Worm (Caenorhabditis elegans) whole organism, L4 larva: ENCODE data around the gene Y54E2A.7.
A peak's percentile ranks its signal among the peaks of the same experiment; 100 is the strongest.

Source experiments
- F26F4.8 ChIP-seq: fragments of 200-800 bp; sonication (Bioruptor generic); conservative IDR thresholded peaks from 2 replicates; pipeline ENCODE4 v1.3.6; 2022; ENCODE audit warnings: missing genetic modification characterization, missing compliant biosample characterization
- F49E8.2 ChIP-seq: sonication (generic microtip); optimal IDR thresholded peaks from 2 replicates; lab custom pipeline; 2016; ENCODE audit warnings: missing compliant biosample characterization, mild to moderate bottlenecking, missing genetic modification characterization, borderline replicate concordance
- T20F7.1 ChIP-seq: fragments of 200-800 bp; sonication (Bioruptor generic); optimal IDR thresholded peaks from 2 replicates; lab custom pipeline; 2018; ENCODE audit warnings: mild to moderate bottlenecking, missing genetic modification characterization, missing compliant biosample characterization
- Y48G9A.11 ChIP-seq: fragments of 200-800 bp; sonication (Bioruptor generic); IDR thresholded peaks from 2 replicates; pipeline ENCODE4 v1.3.6; 2022; ENCODE audit warnings: missing genetic modification reagents, missing genetic modification characterization, missing compliant biosample characterization
- Y5F2A.4 ChIP-seq: fragments of 200-800 bp; sonication (Bioruptor generic); optimal IDR thresholded peaks from 2 replicates; lab custom pipeline; 2018; ENCODE audit warnings: mild to moderate bottlenecking, missing genetic modification characterization, missing compliant biosample characterization
- Y75B8A.6 ChIP-seq: fragments of 200-800 bp; sonication (Bioruptor generic); IDR thresholded peaks from 2 replicates; pipeline ENCODE4 v1.3.6; 2022; ENCODE audit warnings: missing genetic modification reagents, missing genetic modification characterization, missing compliant biosample characterization
- ZK337.2 ChIP-seq: fragments of 200-800 bp; sonication (Bioruptor generic); IDR thresholded peaks from 2 replicates; pipeline ENCODE4 v1.3.6; 2022; ENCODE audit warnings: missing genetic modification reagents, missing genetic modification characterization, missing compliant biosample characterization
- attf-4 ChIP-seq: sonication (generic microtip); optimal IDR thresholded peaks from 3 replicates; lab custom pipeline; 2017; ENCODE audit warnings: missing biosample characterization, missing genetic modification characterization
- ceh-32 ChIP-seq: sonication (generic microtip); optimal IDR thresholded peaks from 2 replicates; lab custom pipeline; 2016; ENCODE audit warnings: mild to moderate bottlenecking, missing genetic modification characterization, missing compliant biosample characterization; ENCODE audit not compliant: poor library complexity
- ces-1 ChIP-seq: fragments of 150-350 bp; sonication (generic microtip); optimal IDR thresholded peaks from 4 replicates; lab custom pipeline; 2014; ENCODE audit warnings: missing biosample characterization, missing genetic modification reagents, missing genetic modification characterization
- dmd-6 ChIP-seq: fragments of 200-800 bp; sonication (Bioruptor generic); IDR thresholded peaks from 2 replicates; pipeline ENCODE4 v1.3.6; 2022; ENCODE audit warnings: missing genetic modification reagents, missing genetic modification characterization, missing compliant biosample characterization
- dve-1 ChIP-seq: sonication (generic microtip); optimal IDR thresholded peaks from 2 replicates; lab custom pipeline; 2017; ENCODE audit warnings: antibody characterized with exemption, mild to moderate bottlenecking, missing genetic modification characterization, missing compliant biosample characterization; ENCODE audit not compliant: insufficient read depth
- jun-1 ChIP-seq: fragments of 150-350 bp; optimal IDR thresholded peaks from 2 replicates; lab custom pipeline; 2014; ENCODE audit warnings: missing biosample characterization, missing genetic modification reagents, missing genetic modification characterization
- lin-15B ChIP-seq: fragments of 150-350 bp; sonication (generic microtip); optimal IDR thresholded peaks from 3 replicates; lab custom pipeline; 2014; ENCODE audit warnings: missing biosample characterization, missing genetic modification characterization
- nhr-10 ChIP-seq: fragments of 150-350 bp; optimal IDR thresholded peaks from 2 replicates; lab custom pipeline; 2014; ENCODE audit warnings: missing biosample characterization, missing genetic modification characterization
- nhr-102 ChIP-seq: sonication (generic microtip); optimal IDR thresholded peaks from 2 replicates; lab custom pipeline; 2016; ENCODE audit warnings: mild to moderate bottlenecking, missing genetic modification characterization, moderate library complexity, missing compliant biosample characterization
- nhr-111 ChIP-seq: fragments of 200-800 bp; sonication (Bioruptor generic); optimal IDR thresholded peaks from 2 replicates; lab custom pipeline; 2018; ENCODE audit warnings: mild to moderate bottlenecking, missing genetic modification characterization, missing compliant biosample characterization
- nhr-237 ChIP-seq: sonication (generic microtip); optimal IDR thresholded peaks from 2 replicates; lab custom pipeline; 2017; ENCODE audit warnings: missing biosample characterization, missing genetic modification characterization
- nhr-28 ChIP-seq: fragments of 150-350 bp; optimal IDR thresholded peaks from 2 replicates; lab custom pipeline; 2014; ENCODE audit warnings: missing biosample characterization, missing genetic modification characterization
- nhr-41 ChIP-seq: fragments of 200-800 bp; sonication (Bioruptor generic); IDR thresholded peaks from 2 replicates; pipeline ENCODE4 v1.3.6; 2022; ENCODE audit warnings: missing genetic modification reagents, missing genetic modification characterization, missing compliant biosample characterization
- nhr-42 ChIP-seq: fragments of 200-800 bp; sonication (Bioruptor generic); IDR thresholded peaks from 2 replicates; pipeline ENCODE4 v1.3.6; 2022; ENCODE audit warnings: missing genetic modification characterization, missing compliant biosample characterization
- nhr-48 ChIP-seq: sonication (generic microtip); optimal IDR thresholded peaks from 2 replicates; lab custom pipeline; 2016; ENCODE audit warnings: mild to moderate bottlenecking, missing genetic modification characterization, missing compliant biosample characterization
- nhr-76 ChIP-seq: fragments of 150-350 bp; optimal IDR thresholded peaks from 2 replicates; lab custom pipeline; 2014; ENCODE audit warnings: missing biosample characterization, missing genetic modification characterization
- php-3 ChIP-seq: fragments of 200-800 bp; sonication (Bioruptor generic); IDR thresholded peaks from 2 replicates; pipeline ENCODE4 v1.3.6; 2022; ENCODE audit warnings: missing genetic modification reagents, missing genetic modification characterization, missing compliant biosample characterization
- pqm-1 ChIP-seq: sonication (generic microtip); optimal IDR thresholded peaks from 2 replicates; lab custom pipeline; 2017; ENCODE audit warnings: missing biosample characterization, missing genetic modification characterization
- saeg-2 ChIP-seq: fragments of 200-800 bp; sonication (Bioruptor generic); IDR thresholded peaks from 2 replicates; pipeline ENCODE4 v1.3.6; 2022; ENCODE audit warnings: missing genetic modification reagents, missing genetic modification characterization, missing compliant biosample characterization
- set-16 ChIP-seq: fragments of 200-800 bp; sonication (Bioruptor generic); IDR thresholded peaks from 2 replicates; pipeline ENCODE4 v1.3.6; 2022; ENCODE audit warnings: missing genetic modification reagents, missing genetic modification characterization, missing compliant biosample characterization
- skn-1 ChIP-seq: fragments of 150-350 bp; optimal IDR thresholded peaks from 2 replicates; lab custom pipeline; 2014; ENCODE audit warnings: missing biosample characterization, missing genetic modification characterization
- tra-1 ChIP-seq: fragments of 200-800 bp; sonication (Bioruptor generic); IDR thresholded peaks from 2 replicates; pipeline ENCODE4 v1.3.6; 2022; ENCODE audit warnings: missing genetic modification reagents, missing genetic modification characterization, missing compliant biosample characterization
- zfp-2 ChIP-seq: sonication (generic microtip); optimal IDR thresholded peaks from 2 replicates; lab custom pipeline; 2016; ENCODE audit warnings: mild to moderate bottlenecking, missing genetic modification characterization, missing compliant biosample characterization
- ztf-11 ChIP-seq: fragments of 150-350 bp; optimal IDR thresholded peaks from 2 replicates; lab custom pipeline; 2014; ENCODE audit warnings: missing biosample characterization, missing genetic modification characterization

Gene Y54E2A.7

DNA sequence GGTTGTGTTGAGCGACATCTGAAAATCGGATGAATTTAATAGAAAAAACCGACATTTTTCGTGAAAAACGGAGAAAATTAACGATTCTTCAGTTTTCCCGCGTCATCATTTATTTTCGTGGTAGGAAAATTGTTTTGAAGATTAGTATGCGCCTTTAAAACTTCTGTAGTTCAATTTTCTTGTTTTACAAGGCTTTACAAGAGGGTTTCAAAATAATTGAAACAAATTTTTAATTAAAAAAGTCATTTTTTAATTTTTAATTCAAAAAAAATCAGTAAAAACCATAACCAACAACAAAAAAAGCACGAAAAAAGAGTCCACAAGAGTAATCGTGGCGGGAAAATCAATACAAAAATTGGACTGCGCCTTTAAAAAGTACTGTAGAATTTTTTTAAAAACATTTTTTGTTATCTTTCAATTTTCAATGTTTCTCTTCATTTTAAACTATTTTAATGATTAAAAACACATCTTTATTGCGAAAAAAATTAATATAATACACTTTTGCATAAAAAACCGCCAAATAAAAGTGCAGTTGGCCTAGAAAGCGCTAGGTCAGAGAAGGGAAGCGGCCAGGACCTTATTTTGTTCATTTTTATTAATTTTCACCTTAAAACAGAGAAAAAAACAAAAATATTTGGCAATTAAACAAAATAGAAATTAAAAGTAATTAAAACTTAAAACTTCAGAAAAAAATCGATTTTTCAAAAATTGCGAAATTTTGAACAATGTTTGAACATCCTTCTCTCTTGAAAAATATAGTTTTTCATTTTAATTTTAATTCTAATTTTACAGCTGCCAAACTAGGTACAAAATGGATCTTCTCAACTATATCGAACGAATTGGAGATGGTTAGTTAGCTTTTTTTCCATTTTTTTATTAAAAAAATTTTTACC lies 18.7 kb downstream of the Y54E2A.7 start, which contains the start of the genes tac-1 and Y54E2A.4 (continued):
- TF ChIP-seq Y75B8A.6 (GFP tag; lab: Robert Waterston, UW) = no peak
- TF ChIP-seq ztf-11 (tag; lab: Kevin White, UChicago) = no peak
- TF ChIP-seq ces-1 = no peak

DNA sequence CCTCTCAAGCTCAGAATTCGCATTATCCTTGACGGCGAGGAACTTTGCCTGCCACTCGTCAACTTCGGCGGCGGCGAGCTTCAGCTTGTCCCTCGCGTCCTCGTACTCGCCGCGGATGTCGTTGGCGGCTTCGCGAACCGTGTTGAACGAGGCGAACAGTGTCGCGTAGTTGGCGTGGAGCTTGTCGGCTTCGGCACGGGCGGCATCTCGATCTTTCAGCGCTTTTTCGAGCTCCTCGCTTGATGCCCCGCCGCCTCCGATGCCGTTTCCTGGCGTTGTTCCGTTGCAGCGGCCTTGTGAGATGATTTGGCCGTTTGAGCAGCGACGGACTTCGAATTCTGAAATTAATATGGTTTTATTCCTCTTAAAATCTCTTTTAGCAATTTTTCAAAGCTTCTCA lies 19.6 kb downstream of the Y54E2A.7 start:
- TF ChIP-seq pqm-1 (tag; lab: Kevin White, UChicago) (no peak), T20F7.1 (GFP tag; lab: Kevin White, UChicago) (no peak), ces-1 (no peak), Y5F2A.4 (GFP tag; lab: Kevin White, UChicago) (no peak), ceh-32 (tag; lab: Kevin White, UChicago) (no peak), tra-1 (GFP tag; lab: Robert Waterston, UW) (no peak), set-16 (GFP tag; lab: Robert Waterston, UW) (peak; percentile 90)

DNA sequence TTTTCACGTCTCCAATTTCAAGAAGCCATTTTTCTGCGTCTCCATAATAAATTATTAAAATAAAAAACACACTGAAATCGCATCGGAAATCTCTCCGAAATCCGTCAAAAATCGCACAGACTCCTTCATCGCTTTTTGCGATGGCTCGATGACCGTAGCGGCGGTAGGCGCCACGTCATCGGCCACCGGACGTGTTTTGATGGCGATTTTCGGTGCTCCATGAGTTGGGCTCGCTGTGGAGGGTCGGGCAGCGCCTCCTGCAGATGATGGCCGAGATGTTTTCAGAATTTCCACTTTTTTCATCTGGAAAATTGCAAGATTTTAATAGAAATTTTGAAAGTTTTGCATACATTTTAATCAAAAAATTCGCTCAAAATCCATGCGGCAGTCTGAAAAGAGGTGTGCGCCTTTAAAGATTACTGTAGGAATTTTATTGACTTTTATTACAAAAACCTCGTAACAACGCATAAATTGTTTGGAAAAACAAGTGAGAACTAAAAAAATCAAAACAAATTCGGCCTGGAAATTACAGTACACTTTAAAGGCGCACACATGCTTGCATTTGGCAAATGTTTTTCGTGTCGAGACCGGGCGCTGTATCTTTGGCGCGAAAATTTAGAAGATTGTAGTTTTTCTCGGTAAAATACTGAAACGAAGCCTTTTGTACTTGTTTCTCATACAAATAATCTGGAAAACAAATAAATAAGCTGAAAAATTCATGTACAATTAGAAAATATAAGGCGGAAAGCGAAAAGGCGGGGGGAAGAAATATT lies 20.4 kb downstream of the Y54E2A.7 start, which contains the start of gene smg-9:
Gene smg-9, minus strand, starts transcription at position 663 of the 773 bp plus-strand sequence.
- TF ChIP-seq F49E8.2 (tag; lab: Kevin White, UChicago) = peak; percentile 6
- TF ChIP-seq dve-1 (tag; lab: Kevin White, UChicago) = no peak
- TF ChIP-seq set-16 (GFP tag; lab: Robert Waterston, UW) = peak; percentile 58; the same call in 1 of the 2 replicates
- no peak for TF ChIP-seq saeg-2
- no peak for TF ChIP-seq nhr-10 (tag; lab: Kevin White, UChicago)
- no peak for TF ChIP-seq nhr-76 (tag; lab: Kevin White, UChicago)

DNA sequence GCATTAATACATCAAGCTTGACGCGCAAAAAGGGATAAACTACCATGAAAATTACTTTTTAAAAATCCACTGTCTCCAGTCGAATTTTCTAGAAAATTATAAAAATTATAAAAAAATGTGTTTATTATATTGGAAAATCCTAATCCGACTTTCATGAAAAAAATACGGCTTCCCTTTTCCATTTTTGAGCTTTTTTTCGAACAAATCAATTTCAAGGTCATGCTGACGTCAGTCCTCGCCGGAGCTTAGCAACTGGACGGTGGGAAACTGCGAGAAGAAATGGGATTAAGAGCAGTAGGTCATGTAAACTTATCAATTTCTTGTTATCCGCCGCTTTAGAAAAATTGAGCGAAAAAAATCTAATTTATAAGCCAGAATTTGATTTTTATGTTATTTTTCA lies 27.7 kb downstream of the Y54E2A.7 start:
- TF ChIP-seq ZK337.2 = no peak

DNA sequence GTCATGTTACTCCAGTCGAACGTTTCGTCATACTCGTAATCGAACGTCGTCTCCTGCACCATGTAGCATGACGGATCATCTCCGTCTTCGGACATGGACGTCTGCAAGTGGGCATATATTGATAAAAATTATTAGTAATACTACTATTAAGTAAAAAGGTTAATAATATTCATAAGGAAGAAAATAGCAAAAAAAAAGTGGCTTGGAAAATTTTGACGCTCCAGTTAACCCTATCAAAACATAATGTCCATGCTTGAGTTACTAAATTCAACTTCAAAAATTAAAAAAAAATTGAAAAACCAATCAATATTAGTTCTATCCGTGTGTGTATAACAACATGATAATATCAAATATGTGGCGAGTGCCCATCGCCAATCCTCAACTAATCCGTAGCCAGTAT lies 33.7 kb downstream of the Y54E2A.7 start, which contains the start of gene npr-34:
Gene npr-34, minus strand, starts transcription at position 101 of the 400 bp plus-strand sequence.
- TF ChIP-seq T20F7.1 (GFP tag; lab: Kevin White, UChicago) (no peak), nhr-237 (tag; lab: Kevin White, UChicago) (no peak), F26F4.8 (GFP tag; lab: Robert Waterston, UW) (no peak), attf-4 (tag; lab: Kevin White, UChicago) (no peak), nhr-42 (GFP tag; lab: Robert Waterston, UW) (no peak), Y48G9A.11 (GFP tag; lab: Robert Waterston, UW) (no peak), nhr-102 (no peak), jun-1 (tag; lab: Kevin White, UChicago) (no peak), skn-1 (tag; lab: Kevin White, UChicago) (no peak), zfp-2 (tag; lab: Kevin White, UChicago) (no peak), lin-15B (no peak), nhr-48 (no peak)

DNA sequence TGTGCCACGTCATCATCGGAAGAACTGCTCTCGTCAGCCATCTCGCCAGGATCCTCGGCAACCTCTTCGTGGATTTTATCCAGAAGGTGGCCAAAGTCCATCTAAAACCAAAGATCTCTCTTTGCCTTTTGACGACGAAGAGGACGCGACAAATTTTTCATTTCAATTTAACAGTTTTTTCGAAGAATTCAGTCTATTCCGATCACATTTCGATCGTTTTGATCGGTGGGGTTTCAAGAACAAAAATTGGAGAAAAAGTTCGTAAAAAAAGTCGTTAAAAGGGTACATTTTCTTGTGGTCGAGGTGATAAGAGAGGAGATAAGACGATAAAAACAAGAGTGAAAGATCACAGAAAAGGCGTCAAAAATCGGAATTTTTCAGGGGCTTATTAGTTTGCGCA lies 39.4 kb downstream of the Y54E2A.7 start, which contains the start of gene glna-1:
Gene glna-1, minus strand, starts transcription at position 101 of the 400 bp plus-strand sequence.
- TF ChIP-seq php-3 = 0 out of 2 replicates have a peak, but pooled peaks have one; percentile 18
- TF ChIP-seq dmd-6 (GFP tag; lab: Robert Waterston, UW) = peak; percentile 35; the same call in 1 of the 2 replicates
- TF ChIP-seq nhr-28 (tag; lab: Kevin White, UChicago) = peak; percentile 4
- TF ChIP-seq nhr-111 = no peak
- TF ChIP-seq nhr-41 = no peak
